Fruit fly (Drosophila melanogaster) whole organism, adult: Measurements from ENCODE around the gene Mgat4a.

Source experiments
- CG11617 ChIP-seq: fragments of 200-800 bp; sonication (Bioruptor generic); optimal IDR thresholded peaks from 2 replicates; lab custom pipeline; 2017; ENCODE audit warnings: mild to moderate bottlenecking, missing biosample characterization, missing genetic modification reagents, missing genetic modification characterization
- CG12768 ChIP-seq: fragments of 200-800 bp; sonication (Bioruptor generic); optimal IDR thresholded peaks from 2 replicates; lab custom pipeline; 2017; ENCODE audit warnings: missing biosample characterization, missing genetic modification characterization, mild to moderate bottlenecking, moderate library complexity, missing genetic modification reagents
- CG14711 ChIP-seq: fragments of 200-800 bp; sonication (Bioruptor generic); optimal IDR thresholded peaks from 2 replicates; lab custom pipeline; 2018; ENCODE audit warnings: missing biosample characterization, mild to moderate bottlenecking, missing genetic modification characterization, moderate library complexity
- CG1620 ChIP-seq: fragments of 200-800 bp; sonication (Bioruptor generic); optimal IDR thresholded peaks from 2 replicates; lab custom pipeline; 2016; ENCODE audit warnings: missing biosample characterization, missing genetic modification characterization
- CG33017 ChIP-seq: fragments of 200-800 bp; sonication (Bioruptor generic); optimal IDR thresholded peaks from 2 replicates; lab custom pipeline; 2018; ENCODE audit warnings: missing biosample characterization, mild to moderate bottlenecking, missing genetic modification characterization, moderate library complexity
- CG5204 ChIP-seq: fragments of 200-800 bp; sonication (Bioruptor generic); optimal IDR thresholded peaks from 2 replicates; lab custom pipeline; 2016; ENCODE audit warnings: missing biosample characterization, missing genetic modification characterization
- CG7045 ChIP-seq: fragments of 200-800 bp; sonication (Bioruptor generic); optimal IDR thresholded peaks from 2 replicates; lab custom pipeline; 2017; ENCODE audit warnings: missing biosample characterization, mild to moderate bottlenecking, missing genetic modification characterization
- CG7101 ChIP-seq: fragments of 200-800 bp; sonication (Bioruptor generic); optimal IDR thresholded peaks from 2 replicates; lab custom pipeline; 2018; ENCODE audit warnings: missing biosample characterization, mild to moderate bottlenecking, missing genetic modification characterization, moderate library complexity
- Clk ChIP-seq: fragments of 200-800 bp; sonication (Bioruptor generic); optimal IDR thresholded peaks from 2 replicates; lab custom pipeline; 2017; ENCODE audit warnings: missing biosample characterization, missing genetic modification characterization
- Crg-1 ChIP-seq: fragments of 200-800 bp; sonication (Bioruptor generic); optimal IDR thresholded peaks from 2 replicates; lab custom pipeline; 2016; ENCODE audit warnings: missing biosample characterization, missing genetic modification characterization
- Hr96 ChIP-seq: fragments of 200-800 bp; sonication (Bioruptor generic); optimal IDR thresholded peaks from 2 replicates; lab custom pipeline; 2016; ENCODE audit warnings: missing biosample characterization, missing genetic modification characterization
- Mnt ChIP-seq: fragments of 200-800 bp; sonication (Bioruptor generic); optimal IDR thresholded peaks from 2 replicates; lab custom pipeline; 2016; ENCODE audit warnings: missing biosample characterization, mild to moderate bottlenecking, missing genetic modification characterization
- bab1 ChIP-seq: fragments of 200-800 bp; sonication (Bioruptor generic); optimal IDR thresholded peaks from 3 replicates; lab custom pipeline; 2019; ENCODE audit warnings: missing biosample characterization, mild to moderate bottlenecking, missing genetic modification characterization, moderate library complexity
- cic ChIP-seq: fragments of 200-800 bp; sonication (Bioruptor generic); optimal IDR thresholded peaks from 2 replicates; lab custom pipeline; 2017; ENCODE audit warnings: missing biosample characterization, mild to moderate bottlenecking, missing genetic modification characterization, moderate library complexity
- cnc ChIP-seq, 2 experiments: fragments of >200 bp; optimal IDR thresholded peaks; 2 replicates each; lab custom pipeline; 2017
- kay ChIP-seq: fragments of 200-800 bp; sonication (Bioruptor generic); peaks from one replicate; lab custom pipeline; 2016; ENCODE audit warnings: missing biosample characterization, missing genetic modification characterization, borderline replicate concordance
- ovo ChIP-seq: fragments of 200-800 bp; sonication (Bioruptor generic); optimal IDR thresholded peaks from 2 replicates; lab custom pipeline; 2016; ENCODE audit warnings: missing biosample characterization, missing genetic modification characterization
- pad ChIP-seq: fragments of 200-800 bp; sonication (Bioruptor generic); optimal IDR thresholded peaks from 3 replicates; lab custom pipeline; 2017; ENCODE audit warnings: missing biosample characterization, missing genetic modification characterization, mild to moderate bottlenecking, moderate library complexity, missing genetic modification reagents
- tj ChIP-seq: fragments of 200-800 bp; sonication (Bioruptor generic); optimal IDR thresholded peaks from 3 replicates; lab custom pipeline; 2017; ENCODE audit warnings: missing biosample characterization, mild to moderate bottlenecking, missing genetic modification characterization, moderate library complexity
- toe ChIP-seq: fragments of 200-800 bp; sonication (Bioruptor generic); optimal IDR thresholded peaks from 2 replicates; lab custom pipeline; 2016; ENCODE audit warnings: missing biosample characterization, missing genetic modification characterization

Mgat4a gene

DNA sequence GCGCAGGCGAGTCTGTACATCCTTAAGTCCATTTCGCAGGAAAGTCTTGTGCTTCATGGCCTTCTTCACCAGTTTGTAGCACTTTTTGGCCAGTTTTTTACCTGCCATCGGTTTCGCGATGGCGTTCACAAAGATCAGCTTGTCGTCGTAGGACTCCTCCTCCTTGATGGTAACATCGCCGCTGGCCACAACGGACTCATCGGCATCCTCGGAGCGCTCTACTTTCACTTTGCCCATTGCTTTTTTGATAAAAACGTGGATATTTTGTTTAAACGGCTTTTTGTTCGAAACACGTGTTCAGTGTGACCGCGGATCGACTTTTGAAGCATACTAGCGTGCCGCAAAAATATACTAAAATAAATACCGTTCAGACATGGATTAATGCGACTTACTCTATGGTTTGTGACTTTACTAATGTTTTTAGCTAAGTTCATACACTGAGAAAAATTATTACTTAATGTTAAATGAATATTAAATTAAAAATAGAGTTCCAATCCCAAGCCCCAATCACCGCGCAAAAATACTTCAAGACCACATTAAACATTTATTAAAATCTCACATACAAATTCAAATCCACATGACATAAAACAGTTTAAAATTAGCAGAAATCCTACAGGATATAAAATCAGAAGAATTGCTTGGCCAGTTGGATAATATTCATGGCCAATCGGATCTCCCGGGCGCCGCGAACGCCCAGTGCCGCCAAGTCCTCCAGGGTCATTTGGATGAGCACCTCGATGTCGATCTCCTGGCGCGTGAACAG is 40.2 kb downstream of the Mgat4a start, which contains the start of gene NHP2:
Gene NHP2 (minus strand): TSS at position 315 of the 763 bp plus-strand sequence.
- TF ChIP-seq toe (GFP tag; lab: Kevin White, UChicago) (no peak), CG14711 (tag; lab: Kevin White, UChicago) (peak; percentile 69), CG7101 (tag; lab: Kevin White, UChicago) (peak; percentile 72), kay (no peak), CG5204 (GFP tag; lab: Kevin White, UChicago) (no peak), Crg-1 (no peak), cnc (optimal IDR thresholded peaks at IDR 0.05; lab: Kevin White, UChicago) (no peak), CG7045 (GFP tag; lab: Kevin White, UChicago) (peak; percentile 67), CG11617 (GFP tag; lab: Kevin White, UChicago) (peak; percentile 72), Hr96 (GFP tag; lab: Kevin White, UChicago) (peak; percentile 27), Mnt (GFP tag; lab: Kevin White, UChicago) (peak; percentile 98), tj (GFP tag; lab: Kevin White, UChicago) (peak; percentile 42), pad (peak; percentile 4), Clk (GFP tag; lab: Kevin White, UChicago) (no peak), CG33017 (peak; percentile 76), bab1 (GFP tag; lab: Kevin White, UChicago) (peak; percentile 67), CG1620 (GFP tag; lab: Kevin White, UChicago) (peak; percentile 43), cic (GFP tag; lab: Kevin White, UChicago) (no peak), CG12768 (GFP tag; lab: Kevin White, UChicago) (peak; percentile 52), ovo (GFP tag; lab: Kevin White, UChicago) (no peak)

- TF ChIP-seq ovo (GFP tag; lab: Kevin White, UChicago): peak; percentile 17
- no peak for TF ChIP-seq cic (GFP tag; lab: Kevin White, UChicago)
Observed at dm6 chr3L:14803236-14803635, 41.4 kb downstream of the Mgat4a start, which contains the start of gene gnu. gnu (minus strand) TSS chr3L:14803360.

dm6 chr3L:14804724-14805221 is 42.9 kb downstream of the Mgat4a start, which contains the start of gene CG17839:
CG17839 (plus strand) TSS chr3L:14805136.
- TF ChIP-seq tj (GFP tag; lab: Kevin White, UChicago): peak; percentile 92
- TF ChIP-seq ovo (GFP tag; lab: Kevin White, UChicago): peak; percentile 49
- no peak for TF ChIP-seq CG33017
- no peak for TF ChIP-seq CG1620 (GFP tag; lab: Kevin White, UChicago)
- TF ChIP-seq cic (GFP tag; lab: Kevin White, UChicago): peak; percentile 24
- no peak for TF ChIP-seq pad
- TF ChIP-seq Clk (GFP tag; lab: Kevin White, UChicago): no peak
- no peak for TF ChIP-seq toe (GFP tag; lab: Kevin White, UChicago)
- no peak for TF ChIP-seq CG7045 (GFP tag; lab: Kevin White, UChicago)
- peak; percentile 45 for TF ChIP-seq bab1 (GFP tag; lab: Kevin White, UChicago)
- no peak for TF ChIP-seq CG12768 (GFP tag; lab: Kevin White, UChicago)
- TF ChIP-seq cnc (optimal IDR thresholded peaks at IDR 0.05; lab: Kevin White, UChicago): no peak
- TF ChIP-seq CG11617 (GFP tag; lab: Kevin White, UChicago): no peak
- TF ChIP-seq Mnt (GFP tag; lab: Kevin White, UChicago): peak; percentile 51
- no peak for TF ChIP-seq Crg-1
- no peak for TF ChIP-seq Hr96 (GFP tag; lab: Kevin White, UChicago)
- no peak for TF ChIP-seq CG7101 (tag; lab: Kevin White, UChicago)
- no peak for TF ChIP-seq CG14711 (tag; lab: Kevin White, UChicago)
- TF ChIP-seq kay: no peak
- no peak for TF ChIP-seq CG5204 (GFP tag; lab: Kevin White, UChicago)

DNA sequence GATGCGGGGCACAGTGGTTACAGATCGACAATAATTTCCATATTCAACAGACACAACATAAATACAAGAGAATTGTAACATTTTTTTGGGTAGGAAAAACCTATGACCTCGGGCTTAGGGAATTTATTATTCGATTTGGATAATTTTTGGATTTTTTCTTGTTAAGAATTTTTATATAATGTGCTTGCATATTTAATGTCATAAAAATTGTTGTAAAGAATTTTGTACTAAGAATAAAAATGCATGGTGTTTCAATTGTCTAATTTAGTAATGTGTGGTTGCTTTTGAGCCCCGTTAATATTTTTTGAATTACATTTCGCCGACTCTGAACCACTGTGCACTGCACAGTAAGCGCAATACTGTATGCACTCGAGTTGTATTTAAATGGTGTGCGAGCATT is 54.8 kb downstream of the Mgat4a start:
- TF ChIP-seq CG7101 (tag; lab: Kevin White, UChicago) (no peak), ovo (GFP tag; lab: Kevin White, UChicago) (no peak), tj (GFP tag; lab: Kevin White, UChicago) (no peak), pad (no peak), cnc (optimal IDR thresholded peaks at IDR 0.05; lab: Kevin White, UChicago) (no peak), CG7045 (GFP tag; lab: Kevin White, UChicago) (no peak), CG33017 (no peak), Hr96 (GFP tag; lab: Kevin White, UChicago) (no peak), bab1 (GFP tag; lab: Kevin White, UChicago) (no peak), CG5204 (GFP tag; lab: Kevin White, UChicago) (no peak), CG11617 (GFP tag; lab: Kevin White, UChicago) (no peak), cic (GFP tag; lab: Kevin White, UChicago) (no peak), CG12768 (GFP tag; lab: Kevin White, UChicago) (no peak), toe (GFP tag; lab: Kevin White, UChicago) (no peak), CG14711 (tag; lab: Kevin White, UChicago) (no peak), Mnt (GFP tag; lab: Kevin White, UChicago) (no peak)
